Worm (Caenorhabditis elegans) whole organism, L4/young adult: ENCODE data around the gene kin-16.

Experiments
- W03F9.2 ChIP-seq: fragments of 150-350 bp; optimal IDR thresholded peaks from 2 replicates; lab custom pipeline; 2014; ENCODE audit warnings: missing biosample characterization, missing genetic modification characterization
- dao-5 ChIP-seq: sonication (generic microtip); optimal IDR thresholded peaks from 2 replicates; lab custom pipeline; 2016; ENCODE audit warnings: missing genotype, missing genetic modification characterization, moderate library complexity, missing compliant biosample characterization
- him-1 ChIP-seq: sonication (generic microtip); optimal IDR thresholded peaks from 2 replicates; lab custom pipeline; 2016; ENCODE audit warnings: missing genotype, missing genetic modification reagents, missing genetic modification characterization, missing compliant biosample characterization

- TF ChIP-seq him-1 (tag; lab: Kevin White, UChicago) (no peak), W03F9.2 (no peak), dao-5 (tag; lab: Kevin White, UChicago) (no peak)
Measured at ce11 chrII:9412086-9412608, 23.8 kb downstream of the kin-16 start, which contains the start of gene arrd-3.
